Worm (Caenorhabditis elegans) whole organism, midembryonic: ENCODE measurements around the gene F35H10.2.

Experiments
- T22C8.4 ChIP-seq: fragments of 200-800 bp; sonication (Bioruptor generic); IDR thresholded peaks from 2 replicates; pipeline ENCODE4 v1.3.6; 2022; ENCODE audit warnings: missing genetic modification characterization, missing compliant biosample characterization
- cog-1 ChIP-seq: sonication (generic microtip); optimal IDR thresholded peaks from 2 replicates; lab custom pipeline; 2016; ENCODE audit warnings: missing genetic modification characterization, missing compliant biosample characterization
- flt-1 ChIP-seq: fragments of 200-800 bp; sonication (Bioruptor generic); IDR thresholded peaks from 2 replicates; pipeline ENCODE4 v1.3.6; 2022; ENCODE audit warnings: missing genetic modification characterization, missing compliant biosample characterization
- klf-2 ChIP-seq: fragments of 200-800 bp; sonication (Bioruptor generic); conservative IDR thresholded peaks from 2 replicates; pipeline ENCODE4 v1.3.6; 2022; ENCODE audit warnings: missing genetic modification reagents, missing genetic modification characterization, missing compliant biosample characterization
- med-1 ChIP-seq: sonication (generic microtip); optimal IDR thresholded peaks from 2 replicates; lab custom pipeline; 2017; ENCODE audit warnings: missing genetic modification characterization, mild to moderate bottlenecking, missing compliant biosample characterization, antibody characterized with exemption, missing genetic modification reagents; ENCODE audit not compliant: insufficient read depth
- ref-1 ChIP-seq: fragments of 200-800 bp; sonication (Bioruptor generic); conservative IDR thresholded peaks from 2 replicates; pipeline ENCODE4 v1.3.6; 2022; ENCODE audit warnings: missing genetic modification reagents, missing genetic modification characterization, missing compliant biosample characterization
- tab-1 ChIP-seq: fragments of 200-800 bp; sonication (Bioruptor generic); IDR thresholded peaks from 2 replicates; pipeline ENCODE4 v1.3.6; 2022; ENCODE audit warnings: missing genetic modification characterization, missing compliant biosample characterization
- ztf-23 ChIP-seq: fragments of 200-800 bp; sonication (Bioruptor generic); IDR thresholded peaks from 2 replicates; pipeline ENCODE4 v1.3.6; 2022; ENCODE audit warnings: missing genetic modification reagents, missing genetic modification characterization, missing compliant biosample characterization
- ztf-29 ChIP-seq: fragments of 200-800 bp; sonication (Bioruptor generic); IDR thresholded peaks from 2 replicates; pipeline ENCODE4 v1.3.6; 2022; ENCODE audit warnings: missing genetic modification reagents, missing genetic modification characterization, missing compliant biosample characterization

The F35H10.2 gene

DNA sequence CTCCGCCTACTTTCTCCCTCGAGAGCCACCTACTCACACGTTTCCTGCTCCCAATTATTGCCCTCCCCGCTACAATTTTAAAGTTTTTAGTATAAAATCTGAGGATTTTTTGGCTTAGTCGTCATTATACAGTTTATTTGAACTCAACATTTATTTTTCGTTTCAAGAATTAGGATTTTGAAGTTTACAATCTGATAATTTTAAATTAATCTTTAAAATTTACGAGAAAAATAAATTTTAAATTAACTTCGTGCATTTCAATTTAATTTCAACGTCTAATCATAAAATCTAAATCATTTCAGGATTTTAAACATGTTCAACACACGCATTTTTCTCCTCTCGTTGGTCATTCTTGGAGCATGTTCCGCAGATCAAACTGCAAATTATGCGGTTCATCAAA lies at the start of gene F35H10.2:
TSS of gene F35H10.2 (plus strand) at position 301 of the 400 bp plus-strand sequence.
- no peak for TF ChIP-seq ref-1
- TF ChIP-seq ztf-23 (GFP tag; lab: Robert Waterston, UW), result no peak
- TF ChIP-seq med-1 (GFP tag; lab: Kevin White, UChicago), result no peak
- no peak for TF ChIP-seq flt-1 (GFP tag; lab: Robert Waterston, UW)
- no peak for TF ChIP-seq T22C8.4 (GFP tag; lab: Robert Waterston, UW)
- TF ChIP-seq cog-1 (tag; lab: Kevin White, UChicago), result no peak
- no peak for TF ChIP-seq tab-1
- TF ChIP-seq klf-2 (GFP tag; lab: Robert Waterston, UW), result no peak
- TF ChIP-seq ztf-29 (GFP tag; lab: Robert Waterston, UW), result no peak

ce11 chrIV:8283214-8283613 lies 45.8 kb upstream of the F35H10.2 start:
- TF ChIP-seq flt-1 (GFP tag; lab: Robert Waterston, UW), result no peak
- no peak for TF ChIP-seq ztf-29 (GFP tag; lab: Robert Waterston, UW)
- no peak for TF ChIP-seq ztf-23 (GFP tag; lab: Robert Waterston, UW)
- no peak for TF ChIP-seq T22C8.4 (GFP tag; lab: Robert Waterston, UW)

DNA sequence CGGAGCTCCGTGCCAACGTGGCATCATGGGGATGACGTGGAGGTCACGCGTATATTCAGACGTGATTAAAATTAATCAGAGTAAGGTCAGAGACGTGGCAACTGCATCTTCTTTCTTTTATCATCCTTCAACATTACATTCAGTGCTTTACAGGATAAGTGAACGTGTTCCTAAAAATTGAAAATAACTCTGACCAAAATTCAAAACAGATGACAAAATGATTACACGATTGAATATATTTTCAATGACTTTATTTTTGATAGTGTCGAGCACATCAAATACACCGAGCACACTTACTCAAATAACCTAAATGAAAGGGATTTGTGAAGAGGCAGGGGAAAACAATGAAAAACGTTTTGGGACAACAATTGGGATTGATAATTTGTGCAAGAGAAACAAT lies 42.7 kb upstream of the F35H10.2 start, which contains the start of gene K07H8.9:
TSS of gene K07H8.9 (minus strand) at position 125 of the 400 bp plus-strand sequence.
- no peak for TF ChIP-seq flt-1 (GFP tag; lab: Robert Waterston, UW)
- no peak for TF ChIP-seq med-1 (GFP tag; lab: Kevin White, UChicago)
- TF ChIP-seq T22C8.4 (GFP tag; lab: Robert Waterston, UW), result no peak
- TF ChIP-seq ztf-29 (GFP tag; lab: Robert Waterston, UW), result no peak
- no peak for TF ChIP-seq cog-1 (tag; lab: Kevin White, UChicago)

- TF ChIP-seq flt-1 (GFP tag; lab: Robert Waterston, UW) (no peak), cog-1 (tag; lab: Kevin White, UChicago) (no peak), ztf-29 (GFP tag; lab: Robert Waterston, UW) (no peak), T22C8.4 (GFP tag; lab: Robert Waterston, UW) (no peak), klf-2 (GFP tag; lab: Robert Waterston, UW) (no peak), ztf-23 (GFP tag; lab: Robert Waterston, UW) (no peak), ref-1 (no peak), tab-1 (no peak), med-1 (GFP tag; lab: Kevin White, UChicago) (no peak)
Measured at ce11 chrIV:8287287-8287686, 41.7 kb upstream of the F35H10.2 start.

ce11 chrIV:8289105-8289504 lies 39.9 kb upstream of the F35H10.2 start:
- TF ChIP-seq tab-1 (no peak), med-1 (GFP tag; lab: Kevin White, UChicago) (no peak), ref-1 (no peak), ztf-29 (GFP tag; lab: Robert Waterston, UW) (no peak), flt-1 (GFP tag; lab: Robert Waterston, UW) (no peak), klf-2 (GFP tag; lab: Robert Waterston, UW) (no peak), cog-1 (tag; lab: Kevin White, UChicago) (no peak), T22C8.4 (GFP tag; lab: Robert Waterston, UW) (no peak), ztf-23 (GFP tag; lab: Robert Waterston, UW) (no peak)

- TF ChIP-seq klf-2 (GFP tag; lab: Robert Waterston, UW) (no peak), ref-1 (no peak), flt-1 (GFP tag; lab: Robert Waterston, UW) (no peak), med-1 (GFP tag; lab: Kevin White, UChicago) (no peak), ztf-23 (GFP tag; lab: Robert Waterston, UW) (no peak), tab-1 (no peak), T22C8.4 (GFP tag; lab: Robert Waterston, UW) (no peak), ztf-29 (GFP tag; lab: Robert Waterston, UW) (no peak), cog-1 (tag; lab: Kevin White, UChicago) (no peak)
Measured at ce11 chrIV:8289505-8289579, 39.7 kb upstream of the F35H10.2 start, which contains the start of gene nucl-1. Gene nucl-1 (minus strand): TSS chrIV:8289530.

DNA sequence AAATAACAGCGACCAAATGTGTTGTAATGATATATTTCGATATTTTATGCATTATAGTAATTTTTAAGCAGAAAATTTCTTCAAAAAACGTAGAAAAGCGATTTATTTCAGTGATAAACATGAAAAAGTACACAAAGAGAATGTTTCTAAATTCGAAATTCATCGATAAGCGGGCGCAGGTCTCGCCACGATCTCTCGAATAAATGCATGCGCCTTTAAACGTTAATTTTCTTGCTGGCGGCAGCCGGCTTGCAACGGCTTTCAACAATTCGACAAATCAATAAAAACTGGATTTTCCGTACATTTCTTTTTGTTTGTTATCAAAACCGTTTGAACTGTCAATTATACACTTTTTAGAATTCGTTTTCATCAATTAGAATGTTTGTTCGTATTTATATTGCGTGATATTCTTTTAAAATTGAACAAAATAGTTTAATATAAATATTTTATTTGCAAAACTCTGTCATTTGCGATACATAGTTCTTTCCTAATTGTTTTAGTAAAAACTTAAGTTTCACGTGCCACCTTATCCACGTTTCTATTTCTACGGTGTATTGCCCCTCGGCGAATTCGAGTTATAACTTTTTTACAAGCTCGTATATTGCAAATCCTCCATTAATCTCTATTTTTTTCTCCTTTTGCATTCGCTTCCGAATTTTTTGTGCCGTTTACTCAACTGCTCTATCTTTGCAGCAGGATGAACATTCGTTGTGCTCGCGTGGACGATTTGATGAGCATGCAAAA lies 39.3 kb upstream of the F35H10.2 start, which contains the start of gene daf-31:
TSS of gene daf-31 (plus strand) at position 694 of the 744 bp plus-strand sequence.
- TF ChIP-seq tab-1 (no peak), ref-1 (no peak), T22C8.4 (GFP tag; lab: Robert Waterston, UW) (no peak), ztf-29 (GFP tag; lab: Robert Waterston, UW) (0 out of 2 replicates have a peak, but pooled peaks have one; percentile 39), klf-2 (GFP tag; lab: Robert Waterston, UW) (no peak), flt-1 (GFP tag; lab: Robert Waterston, UW) (no peak), med-1 (GFP tag; lab: Kevin White, UChicago) (no peak)

- TF ChIP-seq ztf-23 (GFP tag; lab: Robert Waterston, UW) (no peak), ztf-29 (GFP tag; lab: Robert Waterston, UW) (no peak), flt-1 (GFP tag; lab: Robert Waterston, UW) (no peak), klf-2 (GFP tag; lab: Robert Waterston, UW) (no peak), cog-1 (tag; lab: Kevin White, UChicago) (no peak), tab-1 (no peak), T22C8.4 (GFP tag; lab: Robert Waterston, UW) (no peak), ref-1 (no peak)
Measured at ce11 chrIV:8291232-8291631, 37.8 kb upstream of the F35H10.2 start, which contains the start of gene K07H8.2. Gene K07H8.2 (plus strand): TSS chrIV:8291532.

ce11 chrIV:8294650-8295049 lies 34.4 kb upstream of the F35H10.2 start, which contains the start of gene tbce-1:
Gene tbce-1 (plus strand): TSS chrIV:8294690.
- no peak for TF ChIP-seq tab-1
- TF ChIP-seq ref-1, result no peak
- no peak for TF ChIP-seq ztf-23 (GFP tag; lab: Robert Waterston, UW)
- no peak for TF ChIP-seq cog-1 (tag; lab: Kevin White, UChicago)
- TF ChIP-seq flt-1 (GFP tag; lab: Robert Waterston, UW), result no peak
- no peak for TF ChIP-seq ztf-29 (GFP tag; lab: Robert Waterston, UW)
- no peak for TF ChIP-seq T22C8.4 (GFP tag; lab: Robert Waterston, UW)
- no peak for TF ChIP-seq med-1 (GFP tag; lab: Kevin White, UChicago)
- TF ChIP-seq klf-2 (GFP tag; lab: Robert Waterston, UW), result no peak
